Worm (Caenorhabditis elegans) whole organism, late embryonic: Measurements from ENCODE around the gene btb-2.

ENCODE experiments used
- K09A11.1 ChIP-seq: sonication (generic microtip); optimal IDR thresholded peaks from 2 replicates; lab custom pipeline; 2017; ENCODE audit warnings: antibody characterized with exemption, mild to moderate bottlenecking, missing genetic modification characterization, missing compliant biosample characterization; ENCODE audit not compliant: insufficient read depth
- elt-4 ChIP-seq: sonication (generic microtip); optimal IDR thresholded peaks from 2 replicates; lab custom pipeline; 2016; ENCODE audit warnings: missing genetic modification characterization, missing compliant biosample characterization
- npax-4 ChIP-seq: sonication (generic microtip); optimal IDR thresholded peaks from 2 replicates; lab custom pipeline; 2016; ENCODE audit warnings: missing genetic modification characterization, missing compliant biosample characterization

ce11 chrII:6422812-6423211 is 21.1 kb downstream of the btb-2 start, which contains the start of gene K03H9.3:
- TF ChIP-seq elt-4 (tag; lab: Kevin White, UChicago) = no peak
- TF ChIP-seq npax-4 (tag; lab: Kevin White, UChicago) = no peak
- no peak for TF ChIP-seq K09A11.1 (tag; lab: Kevin White, UChicago)
